Fruit fly (Drosophila melanogaster): ENCODE measurements around the gene CG15172.

Gene CG15172

dm6 chr2L:19023972-19024743, 1.9 kb downstream of the CG15172 start:
- TF ChIP-seq psq (optimal IDR thresholded peaks at IDR 0.05) (no peak), pan (optimal IDR thresholded peaks at IDR 0.05) (no peak), Dll (optimal IDR thresholded peaks at IDR 0.05) (no peak), EcR (GFP tag; optimal IDR thresholded peaks at IDR 0.05) (no peak), usp (GFP tag; optimal IDR thresholded peaks at IDR 0.05) (no peak), CG8478 (optimal IDR thresholded peaks at IDR 0.05) (no peak)

- no peak for TF ChIP-seq usp (GFP tag; optimal IDR thresholded peaks at IDR 0.05)
- no peak for TF ChIP-seq CG8478 (optimal IDR thresholded peaks at IDR 0.05)
- TF ChIP-seq EcR (GFP tag; optimal IDR thresholded peaks at IDR 0.05): no peak
- TF ChIP-seq pan (optimal IDR thresholded peaks at IDR 0.05): no peak
- TF ChIP-seq psq (optimal IDR thresholded peaks at IDR 0.05): no peak
Observed at dm6 chr2L:19024744-19025059, 2.5 kb downstream of the CG15172 start.

dm6 chr2L:19026491-19027197, 4.4 kb downstream of the CG15172 start:
- TF ChIP-seq EcR (GFP tag; optimal IDR thresholded peaks at IDR 0.05) (no peak), Dll (optimal IDR thresholded peaks at IDR 0.05) (no peak), pan (optimal IDR thresholded peaks at IDR 0.05) (no peak), usp (GFP tag; optimal IDR thresholded peaks at IDR 0.05) (no peak), CG8478 (optimal IDR thresholded peaks at IDR 0.05) (no peak), psq (optimal IDR thresholded peaks at IDR 0.05) (no peak)

dm6 chr2L:19027246-19027886, 5.1 kb downstream of the CG15172 start, which contains the start of gene Sidpn:
Gene Sidpn (plus strand): TSS chr2L:19027710.
- TF ChIP-seq psq (optimal IDR thresholded peaks at IDR 0.05): no peak
- TF ChIP-seq Dll (optimal IDR thresholded peaks at IDR 0.05): no peak
- no peak for TF ChIP-seq usp (GFP tag; optimal IDR thresholded peaks at IDR 0.05)
- no peak for TF ChIP-seq EcR (GFP tag; optimal IDR thresholded peaks at IDR 0.05)
- no peak for TF ChIP-seq CG8478 (optimal IDR thresholded peaks at IDR 0.05)
- no peak for TF ChIP-seq pan (optimal IDR thresholded peaks at IDR 0.05)

- TF ChIP-seq CG8478 (optimal IDR thresholded peaks at IDR 0.05) (no peak), psq (optimal IDR thresholded peaks at IDR 0.05) (no peak), pan (optimal IDR thresholded peaks at IDR 0.05) (no peak), EcR (GFP tag; optimal IDR thresholded peaks at IDR 0.05) (no peak)
Observed at dm6 chr2L:19033288-19033687, 11.1 kb downstream of the CG15172 start, which contains the start of gene hook. Gene hook (minus strand): TSS chr2L:19033498.

dm6 chr2L:19034213-19034929, 12.2 kb downstream of the CG15172 start, which contains the start of the genes mib2 and CG31800:
Gene mib2 (plus strand): TSS chr2L:19034444.
Gene CG31800 (minus strand): TSS chr2L:19034576.
- no peak for TF ChIP-seq CG8478 (optimal IDR thresholded peaks at IDR 0.05)

dm6 chr2L:19035013-19035412, 12.8 kb downstream of the CG15172 start:
- TF ChIP-seq pan (optimal IDR thresholded peaks at IDR 0.05): no peak
- no peak for TF ChIP-seq CG8478 (optimal IDR thresholded peaks at IDR 0.05)
- no peak for TF ChIP-seq Dll (optimal IDR thresholded peaks at IDR 0.05)
- TF ChIP-seq usp (GFP tag; optimal IDR thresholded peaks at IDR 0.05): no peak
- TF ChIP-seq psq (optimal IDR thresholded peaks at IDR 0.05): no peak
- TF ChIP-seq EcR (GFP tag; optimal IDR thresholded peaks at IDR 0.05): no peak

- no peak for TF ChIP-seq usp (GFP tag; optimal IDR thresholded peaks at IDR 0.05)
- TF ChIP-seq CG8478 (optimal IDR thresholded peaks at IDR 0.05): no peak
- TF ChIP-seq psq (optimal IDR thresholded peaks at IDR 0.05): no peak
- no peak for TF ChIP-seq pan (optimal IDR thresholded peaks at IDR 0.05)
- TF ChIP-seq EcR (GFP tag; optimal IDR thresholded peaks at IDR 0.05): no peak
- TF ChIP-seq Dll (optimal IDR thresholded peaks at IDR 0.05): no peak
Observed at dm6 chr2L:19036105-19036714, 14.0 kb downstream of the CG15172 start.

dm6 chr2L:19037011-19037410, 14.8 kb downstream of the CG15172 start:
- no peak for TF ChIP-seq pan (optimal IDR thresholded peaks at IDR 0.05)
- no peak for TF ChIP-seq EcR (GFP tag; optimal IDR thresholded peaks at IDR 0.05)
- no peak for TF ChIP-seq CG8478 (optimal IDR thresholded peaks at IDR 0.05)
- TF ChIP-seq psq (optimal IDR thresholded peaks at IDR 0.05): no peak
- TF ChIP-seq usp (GFP tag; optimal IDR thresholded peaks at IDR 0.05): no peak
- TF ChIP-seq Dll (optimal IDR thresholded peaks at IDR 0.05): no peak

dm6 chr2L:19037455-19037854, 15.2 kb downstream of the CG15172 start:
- TF ChIP-seq EcR (GFP tag; optimal IDR thresholded peaks at IDR 0.05): no peak
- TF ChIP-seq usp (GFP tag; optimal IDR thresholded peaks at IDR 0.05): no peak
- TF ChIP-seq Dll (optimal IDR thresholded peaks at IDR 0.05): no peak
- TF ChIP-seq psq (optimal IDR thresholded peaks at IDR 0.05): no peak
- TF ChIP-seq pan (optimal IDR thresholded peaks at IDR 0.05): no peak
- TF ChIP-seq CG8478 (optimal IDR thresholded peaks at IDR 0.05): no peak

dm6 chr2L:19041590-19041989, 19.4 kb downstream of the CG15172 start, which contains the start of gene Catsup:
Gene Catsup (plus strand): TSS chr2L:19041862.
- TF ChIP-seq psq (optimal IDR thresholded peaks at IDR 0.05): no peak
- no peak for TF ChIP-seq pan (optimal IDR thresholded peaks at IDR 0.05)
- no peak for TF ChIP-seq EcR (GFP tag; optimal IDR thresholded peaks at IDR 0.05)
- TF ChIP-seq CG8478 (optimal IDR thresholded peaks at IDR 0.05): no peak
- no peak for TF ChIP-seq Dll (optimal IDR thresholded peaks at IDR 0.05)
- no peak for TF ChIP-seq usp (GFP tag; optimal IDR thresholded peaks at IDR 0.05)
